Fruit fly (Drosophila melanogaster) Kc167 (cell line): ENCODE results near the gene CG32706.

Experiments
- Myc ChIP-seq: fragments of >200 bp; optimal IDR thresholded peaks from 2 replicates; lab custom pipeline; 2017; ENCODE audit warnings: missing external identifiers
- Sin3A ChIP-seq: fragments of >200 bp; optimal IDR thresholded peaks from 2 replicates; lab custom pipeline; 2018; ENCODE audit warnings: missing external identifiers
- insv ChIP-seq: fragments of >200 bp; optimal IDR thresholded peaks from 3 replicates; lab custom pipeline; 2018; ENCODE audit warnings: missing external identifiers
- psq ChIP-seq: fragments of >200 bp; optimal IDR thresholded peaks from 2 replicates; lab custom pipeline; 2017; ENCODE audit warnings: missing external identifiers

- TF ChIP-seq Myc (lab: Kevin White, UChicago) (no peak), psq (no peak), Sin3A (no peak), insv (lab: Kevin White, UChicago) (no peak)
These were observed 11.1 kb upstream of the CG32706 start for dm6 chrX:9075641-9076324.
